Fruit fly (Drosophila melanogaster): ENCODE results near the gene RpS19b.

The RpS19b gene

dm6 chr3R:23890886-23891285 lies 42.4 kb downstream of the RpS19b start, which contains the start of gene TfIIA-S (continued):
- peak; percentile 12 for TF ChIP-seq fd64A (GFP tag; optimal IDR thresholded peaks at IDR 0.05)
- no peak for TF ChIP-seq gem (tag; optimal IDR thresholded peaks at IDR 0.05)
- TF ChIP-seq Dll (GFP tag; IDR thresholded peaks at IDR 0.05; ENCODE audit: partially characterized antibody) = no peak
- peak; percentile 41 for TF ChIP-seq CrebB (tag; optimal IDR thresholded peaks at IDR 0.05)
- TF ChIP-seq HmgD (GFP tag; optimal IDR thresholded peaks at IDR 0.05) = peak; percentile 93
- TF ChIP-seq CG13624 (GFP tag; optimal IDR thresholded peaks at IDR 0.05) = peak; percentile 92
- TF ChIP-seq CG10209 (GFP tag; optimal IDR thresholded peaks at IDR 0.05) = peak; percentile 69
- TF ChIP-seq Mes4 (GFP tag; optimal IDR thresholded peaks at IDR 0.05) = peak; percentile 65
- peak; percentile 86 for TF ChIP-seq CG9609 (GFP tag; optimal IDR thresholded peaks at IDR 0.05)
- TF ChIP-seq org-1 (GFP tag; optimal IDR thresholded peaks at IDR 0.05) = peak; percentile 54
- TF ChIP-seq CG11093 (GFP tag; IDR thresholded peaks at IDR 0.05) = peak; percentile 49; the same call in 1 of the 3 replicates
- TF ChIP-seq corto (GFP tag; optimal IDR thresholded peaks at IDR 0.05) = no peak
- no peak for TF ChIP-seq Hr78 (GFP tag; optimal IDR thresholded peaks at IDR 0.05)
- TF ChIP-seq CG8765 (GFP tag; IDR thresholded peaks at IDR 0.05) = no peak
- TF ChIP-seq CG4854 (GFP tag; optimal IDR thresholded peaks at IDR 0.05) = peak; percentile 68
- no peak for TF ChIP-seq CG32532 (GFP tag; IDR thresholded peaks at IDR 0.05)
- no peak for TF ChIP-seq CG12299 (tag; optimal IDR thresholded peaks at IDR 0.05)
- no peak for TF ChIP-seq H2.0 (GFP tag; IDR thresholded peaks at IDR 0.05)
- peak; percentile 77 for TF ChIP-seq HLHmδ (GFP tag; optimal IDR thresholded peaks at IDR 0.05)
- TF ChIP-seq CG3407 (GFP tag; optimal IDR thresholded peaks at IDR 0.05) = peak; percentile 46
- no peak for TF ChIP-seq jigr1 (GFP tag; IDR thresholded peaks at IDR 0.05)
- TF ChIP-seq usp (GFP tag; optimal IDR thresholded peaks at IDR 0.05) = no peak
- TF ChIP-seq dpn (GFP tag; optimal IDR thresholded peaks at IDR 0.05) = peak; percentile 86 to 91
- TF ChIP-seq CG18262 (tag; optimal IDR thresholded peaks at IDR 0.05) = peak; percentile 15
- no peak for TF ChIP-seq Oli (tag; optimal IDR thresholded peaks at IDR 0.05)
- peak; percentile 42 for TF ChIP-seq Asciz (GFP tag; optimal IDR thresholded peaks at IDR 0.05)
- no peak for TF ChIP-seq hb (GFP tag; IDR thresholded peaks at IDR 0.05; ENCODE audit: partially characterized antibody)
- TF ChIP-seq NC2β (GFP tag; optimal IDR thresholded peaks at IDR 0.05) = peak; percentile 75
- no peak for TF ChIP-seq CG12104 (GFP tag; optimal IDR thresholded peaks at IDR 0.05)
- no peak for TF ChIP-seq dimm (GFP tag; IDR thresholded peaks at IDR 0.05)
- no peak for TF ChIP-seq NFAT (GFP tag; IDR thresholded peaks at IDR 0.05)
- peak; percentile 49 for TF ChIP-seq Fer2 (tag; optimal IDR thresholded peaks at IDR 0.05)
- TF ChIP-seq Lim3 (GFP tag; IDR thresholded peaks at IDR 0.05) = no peak
- no peak for TF ChIP-seq seq (GFP tag; IDR thresholded peaks at IDR 0.05)
- TF ChIP-seq rib (GFP tag; IDR thresholded peaks at IDR 0.05) = no peak
- no peak for TF ChIP-seq Mrtf (GFP tag; IDR thresholded peaks at IDR 0.05)
- peak; percentile 45 for TF ChIP-seq nerfin-1 (tag; optimal IDR thresholded peaks at IDR 0.05)
- no peak for TF ChIP-seq dmrt99B (tag; optimal IDR thresholded peaks at IDR 0.05)
- TF ChIP-seq gsb (GFP tag; IDR thresholded peaks at IDR 0.05) = no peak
- TF ChIP-seq ab (GFP tag; optimal IDR thresholded peaks at IDR 0.05) = peak; percentile 30
- TF ChIP-seq Rx (GFP tag; IDR thresholded peaks at IDR 0.05) = no peak
- TF ChIP-seq nom (GFP tag; optimal IDR thresholded peaks at IDR 0.05) = peak; percentile 35
- peak; percentile 43 for TF ChIP-seq CG8924 (tag; optimal IDR thresholded peaks at IDR 0.05)
- no peak for TF ChIP-seq sna (GFP tag; IDR thresholded peaks at IDR 0.05; ENCODE audit: partially characterized antibody)
- no peak for TF ChIP-seq CG6654 (GFP tag; optimal IDR thresholded peaks at IDR 0.05)
- no peak for TF ChIP-seq Poxn (GFP tag; IDR thresholded peaks at IDR 0.05)
- peak; percentile 74 for TF ChIP-seq pum (GFP tag; optimal IDR thresholded peaks at IDR 0.05)
- TF ChIP-seq CG8359 (GFP tag; optimal IDR thresholded peaks at IDR 0.05; ENCODE audit: borderline replicate concordance) = no peak
- TF ChIP-seq CG15073 (GFP tag; optimal IDR thresholded peaks at IDR 0.05) = no peak
- no peak for TF ChIP-seq Trl (optimal IDR thresholded peaks at IDR 0.05)
- peak; percentile 91 for TF ChIP-seq Trl (GFP tag; optimal IDR thresholded peaks at IDR 0.05)
- peak; percentile 80 for TF ChIP-seq Mad (GFP tag; optimal IDR thresholded peaks at IDR 0.05)
